Fruit fly (Drosophila melanogaster) S2 (cell line): Measurements from ENCODE around the gene Mst87F.

Source experiments
- CG8478 ChIP-seq: fragments of >200 bp; optimal IDR thresholded peaks from 2 replicates; lab custom pipeline; 2018
- CTCF ChIP-seq, 2 experiments: fragments of >200 bp; optimal IDR thresholded peaks; 2 replicates each; lab custom pipeline; 2018

dm6 chr3R:13845926-13846325, 18.1 kb upstream of the Mst87F start:
- TF ChIP-seq CG8478 (lab: Kevin White, UChicago) (no peak), CTCF (optimal IDR thresholded peaks at IDR 0.05; lab: Kevin White, UChicago) (no peak)
